Worm (Caenorhabditis elegans): ENCODE measurements around the gene abu-9.

Gene abu-9

DNA sequence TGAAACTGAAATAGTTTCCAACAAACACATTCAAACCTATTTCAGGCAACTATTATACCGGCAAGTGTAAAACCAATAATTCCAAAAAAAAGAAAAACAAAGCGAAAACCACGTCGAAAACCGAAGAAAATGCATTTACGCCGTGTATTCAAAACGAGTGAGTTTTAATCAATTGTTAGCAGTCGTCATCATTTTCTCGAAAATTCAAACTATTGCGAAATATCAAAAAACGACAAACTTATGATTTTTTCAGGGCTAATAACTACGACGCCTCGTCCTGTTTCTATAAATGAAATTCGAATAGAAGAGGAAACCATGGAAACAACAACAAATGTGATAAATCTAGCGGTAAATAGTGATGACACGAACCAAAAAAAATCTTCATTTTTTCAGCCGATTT, 35.7 kb upstream of the abu-9 start:
- no peak for TF ChIP-seq nhr-77 (tag; optimal IDR thresholded peaks at IDR 0.05)
- peak; percentile 50 for TF ChIP-seq unc-55 (GFP tag; optimal IDR thresholded peaks at IDR 0.05)
- TF ChIP-seq ztf-4 (tag; optimal IDR thresholded peaks at IDR 0.05), result no peak
- TF ChIP-seq mbf-1 (tag; optimal IDR thresholded peaks at IDR 0.05), result no peak
- no peak for TF ChIP-seq elt-3 (tag; optimal IDR thresholded peaks at IDR 0.05)

DNA sequence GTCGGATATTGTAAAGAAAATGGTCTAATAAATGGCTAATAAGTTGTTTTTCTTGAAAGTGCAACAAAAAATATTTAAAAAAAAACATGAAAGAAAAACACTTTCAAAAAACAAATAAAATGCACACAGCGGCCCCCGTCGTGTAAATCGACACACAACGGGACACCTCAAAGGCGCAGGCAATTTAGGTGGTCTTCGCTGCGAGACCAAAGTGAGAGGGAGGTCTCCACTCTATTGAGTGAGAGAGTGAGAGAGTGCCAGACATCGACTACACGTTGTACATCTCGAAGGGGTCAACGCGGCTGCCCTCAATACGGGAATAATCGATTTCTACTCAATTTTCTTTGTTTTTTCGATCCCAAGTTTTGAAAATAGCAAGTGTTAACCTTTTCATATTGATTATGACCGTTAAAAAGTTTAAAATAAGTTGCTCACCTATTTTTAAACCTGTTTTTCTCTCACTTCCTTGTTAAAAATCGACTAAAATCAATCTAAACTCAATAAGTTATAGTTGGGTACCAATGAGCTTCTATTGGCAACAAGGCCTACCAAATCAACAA, 35.1 kb upstream of the abu-9 start, which contains the start of gene sec-16A.2:
sec-16A.2 (plus strand) TSS at position 510 of the 560 bp plus-strand sequence.
- TF ChIP-seq dmd-4 (tag; optimal IDR thresholded peaks at IDR 0.05) (no peak), zag-1 (tag; optimal IDR thresholded peaks at IDR 0.05) (no peak), nhr-12 (tag; optimal IDR thresholded peaks at IDR 0.05) (no peak), sma-3 (GFP tag; optimal IDR thresholded peaks at IDR 0.05) (peak; percentile 33), elt-1 (tag; optimal IDR thresholded peaks at IDR 0.05) (no peak), crh-2 (tag; optimal IDR thresholded peaks at IDR 0.05) (peak; percentile 84), F13H6.1 (tag; optimal IDR thresholded peaks at IDR 0.05) (peak; percentile 67), unc-55 (GFP tag; optimal IDR thresholded peaks at IDR 0.05) (peak; percentile 82), nhr-21 (tag; optimal IDR thresholded peaks at IDR 0.05) (peak; percentile 27), nhr-77 (tag; optimal IDR thresholded peaks at IDR 0.05) (no peak), Y55F3AM.14 (GFP tag; optimal IDR thresholded peaks at IDR 0.05) (no peak), mab-5 (tag; optimal IDR thresholded peaks at IDR 0.05) (peak; percentile 32), skn-1 (tag; optimal IDR thresholded peaks at IDR 0.05) (no peak), sma-9 (GFP tag; optimal IDR thresholded peaks at IDR 0.05) (peak; percentile 60), sma-9 (tag; optimal IDR thresholded peaks at IDR 0.05) (no peak), ztf-4 (tag; optimal IDR thresholded peaks at IDR 0.05) (no peak), unc-62 (GFP tag; optimal IDR thresholded peaks at IDR 0.05) (no peak), lin-13 (GFP tag; optimal IDR thresholded peaks at IDR 0.05) (peak; percentile 50), aly-2 (tag; optimal IDR thresholded peaks at IDR 0.05) (no peak), ztf-1 (GFP tag; conservative IDR thresholded peaks at IDR 0.05) (no peak), sem-4 (tag; optimal IDR thresholded peaks at IDR 0.05) (peak; percentile 58), egl-27 (tag; optimal IDR thresholded peaks at IDR 0.05) (no peak), fos-1 (tag; optimal IDR thresholded peaks at IDR 0.05) (peak; percentile 58), nhr-129 (tag; optimal IDR thresholded peaks at IDR 0.05) (peak; percentile 81), nhr-237 (tag; optimal IDR thresholded peaks at IDR 0.05) (no peak), snpc-4 (tag; optimal IDR thresholded peaks at IDR 0.05) (peak; percentile 31), lin-11 (tag; optimal IDR thresholded peaks at IDR 0.05) (peak; percentile 28), nhr-10 (tag; optimal IDR thresholded peaks at IDR 0.05) (no peak), R02D3.7 (tag; optimal IDR thresholded peaks at IDR 0.05) (no peak), C34F6.9 (tag; optimal IDR thresholded peaks at IDR 0.05) (peak; percentile 66), lin-39 (tag; optimal IDR thresholded peaks at IDR 0.05) (no peak), nhr-6 (tag; optimal IDR thresholded peaks at IDR 0.05) (no peak), nhr-11 (tag; optimal IDR thresholded peaks at IDR 0.05) (no peak), ceh-82 (tag; optimal IDR thresholded peaks at IDR 0.05) (no peak), mdl-1 (tag; optimal IDR thresholded peaks at IDR 0.05) (no peak), gmeb-1 (tag; optimal IDR thresholded peaks at IDR 0.05) (peak; percentile 3), lsy-2 (tag; optimal IDR thresholded peaks at IDR 0.05) (peak in 1 of 2 experiments; percentile 79)

DNA sequence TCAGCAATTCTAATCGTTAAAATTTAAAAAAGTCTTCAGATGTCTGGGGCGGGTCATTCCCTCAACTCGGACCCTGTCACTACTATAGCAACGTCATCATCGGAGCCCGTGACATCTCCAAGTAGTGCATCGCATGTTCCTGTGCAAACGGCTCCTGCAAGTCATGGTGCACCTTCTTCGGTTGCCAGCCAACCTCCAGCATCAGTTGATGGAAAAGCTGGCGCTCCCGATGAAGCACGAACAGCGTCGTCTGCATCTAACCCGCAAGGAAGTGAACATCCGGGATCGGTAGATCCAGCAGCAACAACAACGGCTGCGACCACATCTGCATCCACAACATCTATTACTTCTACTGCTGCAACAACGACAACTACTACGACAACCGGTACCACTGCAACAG, 27.3 kb upstream of the abu-9 start, which contains the start of gene R09F10.3:
R09F10.3 (plus strand) TSS at position 40 of the 400 bp plus-strand sequence.
- TF ChIP-seq nhr-25 (tag; optimal IDR thresholded peaks at IDR 0.05) (no peak), nhr-10 (tag; optimal IDR thresholded peaks at IDR 0.05) (no peak), elt-3 (tag; optimal IDR thresholded peaks at IDR 0.05) (no peak), nhr-23 (tag; optimal IDR thresholded peaks at IDR 0.05) (no peak), gmeb-1 (tag; optimal IDR thresholded peaks at IDR 0.05) (no peak), elt-1 (tag; optimal IDR thresholded peaks at IDR 0.05) (no peak), Y55F3AM.14 (GFP tag; optimal IDR thresholded peaks at IDR 0.05) (no peak), alr-1 (tag; optimal IDR thresholded peaks at IDR 0.05) (no peak), mdl-1 (tag; optimal IDR thresholded peaks at IDR 0.05) (no peak), blmp-1 (tag; optimal IDR thresholded peaks at IDR 0.05; ENCODE audit: insufficient read depth) (no peak), nhr-21 (tag; optimal IDR thresholded peaks at IDR 0.05) (no peak), skn-1 (tag; optimal IDR thresholded peaks at IDR 0.05) (no peak), peb-1 (tag; optimal IDR thresholded peaks at IDR 0.05) (no peak), snpc-4 (tag; optimal IDR thresholded peaks at IDR 0.05) (no peak), sem-4 (tag; optimal IDR thresholded peaks at IDR 0.05) (no peak)
